Fruit fly (Drosophila melanogaster) whole organism, embryonic: ENCODE measurements around the gene CG7320.

Source experiments
- Aef1 ChIP-seq: fragments of 200-800 bp; sonication (Bioruptor generic); IDR thresholded peaks from 3 replicates; pipeline ENCODE4 v1.3.6; 2022; ENCODE audit warnings: missing biosample characterization, missing genetic modification characterization
- Awh ChIP-seq: fragments of 200-800 bp; sonication (Bioruptor generic); IDR thresholded peaks from 2 replicates; pipeline ENCODE4, ENCODE4 v1.3.6; 2022; ENCODE audit warnings: missing biosample characterization, missing genetic modification characterization
- CG11247 ChIP-seq: fragments of 200-800 bp; sonication (Bioruptor generic); IDR thresholded peaks from 2 replicates; pipeline ENCODE4 v1.3.6; 2022; ENCODE audit warnings: missing biosample characterization, missing genetic modification characterization
- CG12769 ChIP-seq: fragments of 200-800 bp; sonication (Bioruptor generic); optimal IDR thresholded peaks from 2 replicates; lab custom pipeline; 2019; ENCODE audit warnings: missing biosample characterization, mild to moderate bottlenecking, missing genetic modification characterization, moderate library complexity
- CG13296 ChIP-seq: fragments of 200-800 bp; sonication (Bioruptor generic); optimal IDR thresholded peaks from 3 replicates; lab custom pipeline; 2018; ENCODE audit warnings: missing biosample characterization, mild to moderate bottlenecking, missing genetic modification characterization
- CG14441 ChIP-seq: fragments of 200-800 bp; sonication (Bioruptor generic); IDR thresholded peaks from 2 replicates; pipeline ENCODE4 v1.3.6; 2022; ENCODE audit warnings: missing biosample characterization, missing genetic modification characterization
- CG15269 ChIP-seq: fragments of 200-800 bp; sonication (Bioruptor generic); optimal IDR thresholded peaks from 2 replicates; lab custom pipeline; 2018; ENCODE audit warnings: missing biosample characterization, mild to moderate bottlenecking, missing genetic modification characterization, moderate library complexity
- CG15514 ChIP-seq: fragments of 200-800 bp; sonication (Bioruptor generic); optimal IDR thresholded peaks from 3 replicates; lab custom pipeline; 2017; ENCODE audit warnings: missing biosample characterization, missing genetic modification characterization, mild to moderate bottlenecking, moderate library complexity, missing genetic modification reagents
- CG18262 ChIP-seq: fragments of 200-800 bp; optimal IDR thresholded peaks from 3 replicates; lab custom pipeline; 2019; ENCODE audit warnings: missing biosample characterization, mild to moderate bottlenecking, missing genetic modification characterization, moderate library complexity
- CG2202 ChIP-seq: fragments of 200-800 bp; sonication (Bioruptor generic); optimal IDR thresholded peaks from 2 replicates; lab custom pipeline; 2018; ENCODE audit warnings: missing biosample characterization, mild to moderate bottlenecking, missing genetic modification characterization
- CG30403 ChIP-seq: fragments of 200-800 bp; sonication (Bioruptor generic); optimal IDR thresholded peaks from 3 replicates; lab custom pipeline; 2016; ENCODE audit warnings: missing biosample characterization, missing genetic modification characterization
- CG34376 ChIP-seq: fragments of 200-800 bp; sonication (Bioruptor generic); optimal IDR thresholded peaks from 2 replicates; lab custom pipeline; 2018; ENCODE audit warnings: missing biosample characterization, mild to moderate bottlenecking, missing genetic modification characterization
- CG3995 ChIP-seq: fragments of 200-800 bp; sonication (Bioruptor generic); optimal IDR thresholded peaks from 3 replicates; lab custom pipeline; 2016; ENCODE audit warnings: missing biosample characterization, missing genetic modification characterization
- CG42726 ChIP-seq: fragments of 200-800 bp; sonication (Bioruptor generic); IDR thresholded peaks from 2 replicates; pipeline ENCODE4 v1.3.6; 2022; ENCODE audit warnings: missing biosample characterization, missing genetic modification characterization; ENCODE audit not compliant: partially characterized antibody
- CG4730 ChIP-seq: fragments of 200-800 bp; sonication (Bioruptor generic); IDR thresholded peaks from 2 replicates; pipeline ENCODE4 v1.3.6; 2022; ENCODE audit warnings: missing biosample characterization, missing genetic modification characterization
- CG7556 ChIP-seq: fragments of 200-800 bp; sonication (Bioruptor generic); optimal IDR thresholded peaks from 2 replicates; lab custom pipeline; 2017; ENCODE audit warnings: missing biosample characterization, mild to moderate bottlenecking, missing genetic modification characterization
- CG8478 ChIP-seq: fragments of >200 bp; optimal IDR thresholded peaks from 2 replicates; lab custom pipeline; 2018
- CG9727 ChIP-seq: fragments of 200-800 bp; sonication (Bioruptor generic); optimal IDR thresholded peaks from 3 replicates; lab custom pipeline; 2017; ENCODE audit warnings: missing biosample characterization, mild to moderate bottlenecking, missing genetic modification characterization
- CoRest ChIP-seq: fragments of 200-800 bp; sonication (Bioruptor generic); optimal IDR thresholded peaks from 3 replicates; lab custom pipeline; 2018; ENCODE audit warnings: missing biosample characterization, mild to moderate bottlenecking, missing genetic modification characterization, moderate library complexity
- Dad ChIP-seq: fragments of 200-800 bp; sonication (Bioruptor generic); optimal IDR thresholded peaks from 3 replicates; lab custom pipeline; 2016; ENCODE audit warnings: missing biosample characterization, missing genetic modification characterization
- Dbx ChIP-seq: fragments of 200-800 bp; sonication (Bioruptor generic); IDR thresholded peaks from 3 replicates; pipeline ENCODE4 v1.3.6; 2022; ENCODE audit warnings: missing biosample characterization, missing genetic modification characterization
- Hr51 ChIP-seq, 2 experiments: fragments of 200-800 bp; sonication (Bioruptor generic); optimal IDR thresholded peaks; 2 replicates in 1 of 2; 3 replicates in 1 of 2; lab custom pipeline; 2016 to 2018; ENCODE audit warnings: missing biosample characterization in 2 of 2, missing genetic modification characterization in 2 of 2, mild to moderate bottlenecking in 1 of 2, moderate library complexity in 1 of 2
- Lpt ChIP-seq: fragments of >200 bp; optimal IDR thresholded peaks from 2 replicates; lab custom pipeline; 2018; ENCODE audit warnings: missing biosample characterization, missing genetic modification characterization
- MESR4 ChIP-seq: fragments of 200-800 bp; sonication (Bioruptor generic); optimal IDR thresholded peaks from 2 replicates; lab custom pipeline; 2018; ENCODE audit warnings: missing biosample characterization, mild to moderate bottlenecking, missing genetic modification characterization, moderate library complexity
- Mad ChIP-seq: fragments of 200-800 bp; sonication (Bioruptor generic); optimal IDR thresholded peaks from 2 replicates; lab custom pipeline; 2016; ENCODE audit warnings: missing biosample characterization, missing genetic modification characterization
- Med ChIP-seq: fragments of 200-800 bp; sonication (Bioruptor generic); peaks from one replicate; lab custom pipeline; 2016; ENCODE audit warnings: missing biosample characterization, missing genetic modification characterization, mild to moderate bottlenecking, inconsistent platforms, moderate library complexity
- PHDP ChIP-seq: fragments of 200-800 bp; sonication (Bioruptor generic); optimal IDR thresholded peaks from 3 replicates; lab custom pipeline; 2018; ENCODE audit warnings: missing biosample characterization, mild to moderate bottlenecking, missing genetic modification characterization, moderate library complexity
- Vsx1 ChIP-seq: fragments of 200-800 bp; sonication (Bioruptor generic); optimal IDR thresholded peaks from 2 replicates; lab custom pipeline; 2017; ENCODE audit warnings: missing biosample characterization, mild to moderate bottlenecking, missing genetic modification characterization, missing genetic modification reagents
- Xbp1 ChIP-seq: fragments of 200-800 bp; sonication (Bioruptor generic); optimal IDR thresholded peaks from 3 replicates; lab custom pipeline; 2016; ENCODE audit warnings: missing biosample characterization, mild to moderate bottlenecking, missing genetic modification characterization
- Xrp1 ChIP-seq: fragments of 200-800 bp; sonication (Bioruptor generic); IDR thresholded peaks from 2 replicates; pipeline ENCODE4 v1.3.6; 2022; ENCODE audit warnings: missing biosample characterization, missing genetic modification characterization
- bcd ChIP-seq: fragments of 200-800 bp; sonication (Bioruptor generic); optimal IDR thresholded peaks from 2 replicates; lab custom pipeline; 2017; ENCODE audit warnings: missing biosample characterization, mild to moderate bottlenecking, missing genetic modification characterization
- caup ChIP-seq: fragments of 200-800 bp; sonication (Bioruptor generic); optimal IDR thresholded peaks from 3 replicates; lab custom pipeline; 2017; ENCODE audit warnings: missing biosample characterization, mild to moderate bottlenecking, missing genetic modification characterization, moderate library complexity; ENCODE audit not compliant: severe bottlenecking
- dm ChIP-seq: fragments of 200-800 bp; sonication (Bioruptor generic); optimal IDR thresholded peaks from 3 replicates; lab custom pipeline; 2016; ENCODE audit warnings: missing biosample characterization, missing genetic modification characterization
- exex ChIP-seq: fragments of 200-800 bp; sonication (Bioruptor generic); optimal IDR thresholded peaks from 4 replicates; lab custom pipeline; 2018; ENCODE audit warnings: missing biosample characterization, mild to moderate bottlenecking, missing genetic modification characterization, moderate library complexity
- gce ChIP-seq: fragments of 200-800 bp; sonication (Bioruptor generic); IDR thresholded peaks from 3 replicates; pipeline ENCODE4 v1.3.6; 2022; ENCODE audit warnings: missing biosample characterization, missing genetic modification characterization
- grau ChIP-seq: fragments of 200-800 bp; optimal IDR thresholded peaks from 3 replicates; lab custom pipeline; 2019; ENCODE audit warnings: missing biosample characterization, mild to moderate bottlenecking, missing genetic modification characterization, moderate library complexity
- h ChIP-seq: fragments of >200 bp; optimal IDR thresholded peaks from 2 replicates; lab custom pipeline; 2017
- insv ChIP-seq, 2 experiments: fragments of 200-800 bp; sonication (Bioruptor generic); optimal IDR thresholded peaks; 3 replicates each; lab custom pipeline; 2016 to 2018; ENCODE audit warnings: missing biosample characterization in 2 of 2, missing genetic modification characterization in 2 of 2
- jing ChIP-seq: fragments of 200-800 bp; sonication (Bioruptor generic); optimal IDR thresholded peaks from 2 replicates; lab custom pipeline; 2018; ENCODE audit warnings: missing biosample characterization, mild to moderate bottlenecking, missing genetic modification characterization
- lola ChIP-seq, 3 experiments: fragments of >200 bp in 2 of 3; fragments of 200-800 bp in 1 of 3; sonication (Bioruptor generic) in 1 of 3; optimal IDR thresholded peaks; 2 replicates each; lab custom pipeline; 2017 to 2019; ENCODE audit warnings: missing biosample characterization in 3 of 3, missing genetic modification characterization in 3 of 3, mild to moderate bottlenecking in 1 of 3, moderate library complexity in 1 of 3
- prd ChIP-seq, 3 experiments: fragments of >200 bp in 2 of 3; fragments of 200-800 bp in 1 of 3; sonication (Bioruptor generic) in 1 of 3; optimal IDR thresholded peaks in 2 of 3; IDR thresholded peaks in 1 of 3; 2 replicates in 2 of 3; 3 replicates in 1 of 3; pipeline versions ENCODE4 v1.3.6 to Lab custom; 2017 to 2022; ENCODE audit warnings: missing biosample characterization in 1 of 3, missing genetic modification characterization in 1 of 3
- pros ChIP-seq: fragments of 200-800 bp; sonication (Bioruptor generic); optimal IDR thresholded peaks from 3 replicates; lab custom pipeline; 2019; ENCODE audit warnings: missing biosample characterization, mild to moderate bottlenecking, missing genetic modification characterization, moderate library complexity
- pum ChIP-seq: fragments of 200-800 bp; sonication (Bioruptor generic); optimal IDR thresholded peaks from 2 replicates; lab custom pipeline; 2016; ENCODE audit warnings: missing biosample characterization, missing genetic modification characterization
- run ChIP-seq: fragments of 200-800 bp; sonication (Bioruptor generic); optimal IDR thresholded peaks from 3 replicates; lab custom pipeline; 2018; ENCODE audit warnings: missing biosample characterization, mild to moderate bottlenecking, missing genetic modification characterization
- sc ChIP-seq, 3 experiments: fragments of >200 bp in 2 of 3; fragments of 200-800 bp in 1 of 3; sonication (Bioruptor generic) in 1 of 3; optimal IDR thresholded peaks; 2 replicates in 2 of 3; 3 replicates in 1 of 3; lab custom pipeline; 2017; ENCODE audit warnings: mild to moderate bottlenecking in 1 of 3, missing biosample characterization in 1 of 3, missing genetic modification characterization in 1 of 3, missing genetic modification reagents in 1 of 3
- sima ChIP-seq: fragments of 200-800 bp; sonication (Bioruptor generic); optimal IDR thresholded peaks from 2 replicates; lab custom pipeline; 2016; ENCODE audit warnings: missing biosample characterization, missing genetic modification characterization
- sr ChIP-seq: fragments of 200-800 bp; sonication (Bioruptor generic); IDR thresholded peaks from 3 replicates; pipeline ENCODE4 v1.3.6; 2022; ENCODE audit warnings: missing biosample characterization, missing genetic modification characterization
- sug ChIP-seq: fragments of 200-800 bp; optimal IDR thresholded peaks from 2 replicates; lab custom pipeline; 2019; ENCODE audit warnings: missing biosample characterization, mild to moderate bottlenecking, missing genetic modification characterization, moderate library complexity
- tx ChIP-seq: fragments of 200-800 bp; sonication (Bioruptor generic); optimal IDR thresholded peaks from 2 replicates; lab custom pipeline; 2016; ENCODE audit warnings: missing biosample characterization, missing genetic modification characterization
- vvl ChIP-seq: fragments of 200-800 bp; sonication (Bioruptor generic); IDR thresholded peaks from 2 replicates; pipeline ENCODE4 v1.3.6; 2022; ENCODE audit warnings: missing biosample characterization, missing genetic modification characterization
- zen ChIP-seq: fragments of 200-800 bp; sonication (Bioruptor generic); optimal IDR thresholded peaks from 3 replicates; lab custom pipeline; 2018; ENCODE audit warnings: missing biosample characterization, mild to moderate bottlenecking, missing genetic modification characterization, moderate library complexity

CG7320 gene

DNA sequence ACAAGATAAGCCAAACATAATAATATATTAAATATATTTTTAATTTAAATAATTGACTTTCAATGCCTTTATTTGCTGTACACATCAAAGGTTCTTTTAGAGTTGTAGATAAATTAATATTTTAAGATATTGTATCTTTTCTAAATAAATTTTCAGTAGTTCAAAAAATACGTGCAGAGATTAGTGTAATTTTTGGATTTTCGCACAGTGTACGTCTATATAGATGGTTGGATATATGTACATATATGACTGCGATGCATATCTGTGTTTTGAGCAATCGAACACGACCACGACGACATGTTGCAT is 26.1 kb downstream of the CG7320 start (continued):
- TF ChIP-seq sc (optimal IDR thresholded peaks at IDR 0.05; lab: Kevin White, UChicago) (no peak), sc (GFP tag; optimal IDR thresholded peaks at IDR 0.05; lab: Kevin White, UChicago) (peak; percentile 42), sug (tag; lab: Kevin White, UChicago) (no peak), CG15269 (peak; percentile 15), PHDP (tag; lab: Kevin White, UChicago) (peak; percentile 37), Med (GFP tag; lab: Kevin White, UChicago) (no peak), CG9727 (GFP tag; lab: Kevin White, UChicago) (peak; percentile 5), dm (GFP tag; lab: Kevin White, UChicago) (no peak), CG13296 (GFP tag; lab: Kevin White, UChicago) (no peak), Mad (GFP tag; lab: Kevin White, UChicago) (no peak), insv (GFP tag; optimal IDR thresholded peaks at IDR 0.05; lab: Kevin White, UChicago) (no peak), CG8478 (lab: Kevin White, UChicago) (no peak), sr (GFP tag; lab: Robert Waterston, UW) (no peak), jing (GFP tag; lab: Kevin White, UChicago) (no peak), Awh (GFP tag; lab: Robert Waterston, UW) (no peak), Dbx (GFP tag; lab: Robert Waterston, UW) (no peak), caup (GFP tag; lab: Kevin White, UChicago) (no peak), Vsx1 (GFP tag; lab: Kevin White, UChicago) (no peak), exex (tag; lab: Kevin White, UChicago) (no peak), CG15514 (GFP tag; lab: Kevin White, UChicago) (no peak), bcd (GFP tag; lab: Kevin White, UChicago) (no peak), vvl (GFP tag; lab: Robert Waterston, UW) (no peak), Lpt (GFP tag; lab: Kevin White, UChicago) (no peak), gce (GFP tag; lab: Robert Waterston, UW) (no peak), lola (GFP tag; optimal IDR thresholded peaks at IDR 0.05; lab: Kevin White, UChicago) (peak in 1 of 3 experiments; percentile 81), CG12769 (tag; lab: Kevin White, UChicago) (no peak), sima (GFP tag; lab: Kevin White, UChicago) (no peak), prd (optimal IDR thresholded peaks at IDR 0.05; lab: Kevin White, UChicago) (no peak), prd (GFP tag; IDR thresholded peaks at IDR 0.05; lab: Robert Waterston, UW) (no peak), CG11247 (GFP tag; lab: Robert Waterston, UW) (no peak), Hr51 (GFP tag; optimal IDR thresholded peaks at IDR 0.05; lab: Kevin White, UChicago) (peak in 1 of 2 experiments; percentile 31), CoRest (tag; lab: Kevin White, UChicago) (peak; percentile 71), run (no peak), CG34376 (GFP tag; lab: Kevin White, UChicago) (no peak), CG18262 (tag; lab: Kevin White, UChicago) (peak; percentile 79), zen (tag; lab: Kevin White, UChicago) (no peak), pros (GFP tag; lab: Kevin White, UChicago) (no peak), pum (GFP tag; lab: Kevin White, UChicago) (no peak), CG4730 (GFP tag; lab: Robert Waterston, UW) (no peak), CG2202 (peak; percentile 15), CG3995 (GFP tag; lab: Kevin White, UChicago) (no peak), CG14441 (GFP tag; lab: Robert Waterston, UW) (no peak), Dad (GFP tag; lab: Kevin White, UChicago) (no peak), CG42726 (GFP tag; lab: Robert Waterston, UW) (no peak), h (lab: Kevin White, UChicago) (no peak), tx (GFP tag; lab: Kevin White, UChicago) (no peak), Xbp1 (GFP tag; lab: Kevin White, UChicago) (peak; percentile 18), MESR4 (GFP tag; lab: Kevin White, UChicago) (no peak), Xrp1 (peak; percentile 40; the same call in 1 of the 2 replicates), Aef1 (GFP tag; lab: Robert Waterston, UW) (no peak), CG30403 (GFP tag; lab: Kevin White, UChicago) (no peak), CG7556 (peak; percentile 22), grau (tag; lab: Kevin White, UChicago) (peak; percentile 48)
